Fruit fly (Drosophila melanogaster): ENCODE data around the gene CG18418.

CG18418 gene

DNA sequence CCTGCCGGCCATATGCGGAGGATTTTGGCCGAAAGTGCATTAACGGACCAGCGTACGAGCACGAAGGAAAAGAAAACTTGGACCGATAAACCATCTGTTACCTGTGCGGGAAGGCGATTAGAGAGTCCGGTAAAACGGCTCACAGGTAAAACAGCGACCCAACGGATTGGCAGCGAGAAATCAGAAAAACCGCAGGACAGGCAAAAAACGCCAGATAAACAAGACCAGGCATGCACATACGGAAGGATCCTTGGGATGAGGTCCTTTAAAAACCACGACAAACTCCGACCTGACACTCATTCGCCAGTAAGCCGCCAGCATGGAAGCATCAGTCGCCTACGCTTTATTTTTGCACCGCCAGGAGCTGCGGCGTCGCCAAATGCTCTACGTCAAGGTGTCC lies 12.3 kb downstream of the CG18418 start, which contains the start of gene CG34266:
Gene CG34266, plus strand, starts transcription at position 301 of the 400 bp plus-strand sequence.
- no peak for TF ChIP-seq psq (optimal IDR thresholded peaks at IDR 0.05)
- TF ChIP-seq Myc (optimal IDR thresholded peaks at IDR 0.05): no peak
- TF ChIP-seq insv (optimal IDR thresholded peaks at IDR 0.05): no peak
- TF ChIP-seq ttk (optimal IDR thresholded peaks at IDR 0.05): no peak

- no peak for TF ChIP-seq psq (optimal IDR thresholded peaks at IDR 0.05)
- TF ChIP-seq insv (optimal IDR thresholded peaks at IDR 0.05): no peak
- TF ChIP-seq h (optimal IDR thresholded peaks at IDR 0.05): no peak
- TF ChIP-seq Sin3A (optimal IDR thresholded peaks at IDR 0.05): no peak
- no peak for TF ChIP-seq Myc (optimal IDR thresholded peaks at IDR 0.05)
- TF ChIP-seq ttk (optimal IDR thresholded peaks at IDR 0.05): no peak
Observed at dm6 chr3L:4667289-4667688, 22.6 kb downstream of the CG18418 start, which contains the start of gene CG32236. Gene CG32236, minus strand, starts transcription at chr3L:4667389.

dm6 chr3L:4647976-4648375 lies 41.9 kb downstream of the CG18418 start, which contains the start of gene TTLL1B:
Gene TTLL1B, plus strand, starts transcription at chr3L:4648276.
- TF ChIP-seq Myc (optimal IDR thresholded peaks at IDR 0.05): no peak
- TF ChIP-seq Sin3A (optimal IDR thresholded peaks at IDR 0.05): no peak
- no peak for TF ChIP-seq ttk (optimal IDR thresholded peaks at IDR 0.05)
- TF ChIP-seq insv (optimal IDR thresholded peaks at IDR 0.05): no peak
- TF ChIP-seq h (optimal IDR thresholded peaks at IDR 0.05): no peak
- no peak for TF ChIP-seq psq (optimal IDR thresholded peaks at IDR 0.05)

Measured in Kc167 (cell line).